Fruit fly (Drosophila melanogaster) whole organism: Measurements from ENCODE around the gene CG7029.

Experiments used
- CG8478 ChIP-seq: fragments of >200 bp; optimal IDR thresholded peaks from 2 replicates; lab custom pipeline; 2018; ENCODE audit warnings: inconsistent platforms
- Dll ChIP-seq: fragments of >200 bp; optimal IDR thresholded peaks from 2 replicates; lab custom pipeline; 2017
- pan ChIP-seq: fragments of >200 bp; optimal IDR thresholded peaks from 2 replicates; lab custom pipeline; 2017
- usp ChIP-seq: fragments of >200 bp; optimal IDR thresholded peaks from 2 replicates; lab custom pipeline; 2017; ENCODE audit warnings: missing biosample characterization, missing genetic modification characterization, mixed read lengths

DNA sequence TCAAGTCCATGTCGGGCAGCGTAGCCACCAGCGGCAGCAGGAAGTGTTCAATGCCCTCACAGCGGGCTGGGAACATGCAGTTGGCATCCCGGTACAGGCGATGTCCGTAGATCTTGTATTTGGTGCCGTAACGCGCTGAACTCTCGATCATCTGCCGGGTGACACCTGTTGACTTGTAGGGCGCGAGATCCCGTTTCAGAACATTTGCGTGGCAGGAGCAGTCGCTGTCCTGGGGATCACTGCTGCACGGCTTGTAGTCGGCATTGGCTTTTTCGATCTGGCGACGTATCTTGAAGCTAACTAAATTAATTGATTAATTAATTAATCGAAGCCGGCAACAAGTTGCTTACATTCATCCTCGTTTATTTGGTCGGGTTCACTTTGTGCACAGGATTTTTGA, 662 bp upstream of the CG7029 start:
- TF ChIP-seq usp (GFP tag; lab: Kevin White, UChicago) (no peak), pan (lab: Kevin White, UChicago) (no peak), Dll (lab: Kevin White, UChicago) (no peak), CG8478 (no peak)
